Fruit fly (Drosophila melanogaster): ENCODE data around the gene chm.

The chm gene

dm6 chr2L:7434737-7435356 lies 22.6 kb downstream of the chm start (continued):
- TF ChIP-seq CG7839 (tag; optimal IDR thresholded peaks at IDR 0.05) (peak; percentile 42), ci (GFP tag; IDR thresholded peaks at IDR 0.05) (no peak), pan (optimal IDR thresholded peaks at IDR 0.05) (no peak), pan (GFP tag; optimal IDR thresholded peaks at IDR 0.05 in 1 of 2, IDR thresholded peaks at IDR 0.05 in 1 of 2) (peak in 1 of 2 experiments; percentile 55), ase (GFP tag; IDR thresholded peaks at IDR 0.05) (no peak), CG10366 (GFP tag; IDR thresholded peaks at IDR 0.05) (peak; percentile 14; the same call in 1 of the 2 replicates), cg (GFP tag; optimal IDR thresholded peaks at IDR 0.05) (no peak), repo (GFP tag; optimal IDR thresholded peaks at IDR 0.05) (no peak), HLH54F (GFP tag; optimal IDR thresholded peaks at IDR 0.05) (no peak), gsb-n (tag; optimal IDR thresholded peaks at IDR 0.05) (no peak), NK7.1 (GFP tag; optimal IDR thresholded peaks at IDR 0.05) (no peak), caup (GFP tag; optimal IDR thresholded peaks at IDR 0.05; ENCODE audit: severe bottlenecking) (peak; percentile 14), Sry-β (GFP tag; optimal IDR thresholded peaks at IDR 0.05) (no peak), disco-r (GFP tag; optimal IDR thresholded peaks at IDR 0.05) (no peak), pnt (GFP tag; optimal IDR thresholded peaks at IDR 0.05) (no peak), CG10209 (GFP tag; optimal IDR thresholded peaks at IDR 0.05) (peak; percentile 38), Ets97D (GFP tag; optimal IDR thresholded peaks at IDR 0.05) (no peak), D19A (tag; optimal IDR thresholded peaks at IDR 0.05) (peak; percentile 19), Oaz (GFP tag; IDR thresholded peaks at IDR 0.05) (no peak), stc (GFP tag; IDR thresholded peaks at IDR 0.05) (no peak; the same call in 1 of the 2 replicates), dysf (GFP tag; IDR thresholded peaks at IDR 0.05) (peak; percentile 67), CG14441 (GFP tag; IDR thresholded peaks at IDR 0.05) (peak; percentile 56; the same call in 1 of the 2 replicates), Dip2 (GFP tag; IDR thresholded peaks at IDR 0.05) (no peak), Ptx1 (GFP tag; IDR thresholded peaks at IDR 0.05) (peak; percentile 46; the same call in 1 of the 2 replicates), Antp (GFP tag; optimal IDR thresholded peaks at IDR 0.05) (no peak), Hr51 (GFP tag; optimal IDR thresholded peaks at IDR 0.05) (peak in 1 of 2 experiments; percentile 28), CG9727 (GFP tag; optimal IDR thresholded peaks at IDR 0.05) (no peak), CG3995 (GFP tag; optimal IDR thresholded peaks at IDR 0.05) (no peak), hb (GFP tag; IDR thresholded peaks at IDR 0.05; ENCODE audit: partially characterized antibody) (no peak), CG8924 (tag; optimal IDR thresholded peaks at IDR 0.05) (peak; percentile 61), lov (optimal IDR thresholded peaks at IDR 0.05) (no peak), lov (GFP tag; IDR thresholded peaks at IDR 0.05) (no peak), lmd (GFP tag; IDR thresholded peaks at IDR 0.05) (peak; percentile 61), CHES-1-like (GFP tag; optimal IDR thresholded peaks at IDR 0.05) (no peak), Dbx (GFP tag; IDR thresholded peaks at IDR 0.05) (peak; percentile 52; the same call in 2 of the 3 replicates), C15 (GFP tag; IDR thresholded peaks at IDR 0.05) (0 out of 3 replicates have a peak, but pooled peaks have one; percentile 47), Max (GFP tag; optimal IDR thresholded peaks at IDR 0.05) (no peak), gcm (GFP tag; optimal IDR thresholded peaks at IDR 0.05) (no peak), dpn (GFP tag; optimal IDR thresholded peaks at IDR 0.05) (peak in 1 of 2 experiments; percentile 48), Poxn (GFP tag; IDR thresholded peaks at IDR 0.05) (peak; percentile 54; the same call in 1 of the 2 replicates), Hey (tag; optimal IDR thresholded peaks at IDR 0.05) (no peak), CG12236 (GFP tag; optimal IDR thresholded peaks at IDR 0.05) (no peak), CG17328 (GFP tag; IDR thresholded peaks at IDR 0.05) (peak; percentile 49; the same call in 1 of the 2 replicates), CG6791 (GFP tag; IDR thresholded peaks at IDR 0.05; ENCODE audit: partially characterized antibody) (no peak), CG11504 (tag; optimal IDR thresholded peaks at IDR 0.05) (peak; percentile 56), CG32772 (GFP tag; IDR thresholded peaks at IDR 0.05) (peak; percentile 40), twi (tag; optimal IDR thresholded peaks at IDR 0.05) (no peak), Fer1 (GFP tag; optimal IDR thresholded peaks at IDR 0.05) (peak; percentile 43), CG12659 (GFP tag; optimal IDR thresholded peaks at IDR 0.05) (peak; percentile 0), Six4 (GFP tag; optimal IDR thresholded peaks at IDR 0.05) (no peak), Mrtf (GFP tag; IDR thresholded peaks at IDR 0.05) (no peak)

Data from whole organism, embryonic.